Fruit fly (Drosophila melanogaster): ENCODE results near the gene rpk.

The rpk gene

DNA sequence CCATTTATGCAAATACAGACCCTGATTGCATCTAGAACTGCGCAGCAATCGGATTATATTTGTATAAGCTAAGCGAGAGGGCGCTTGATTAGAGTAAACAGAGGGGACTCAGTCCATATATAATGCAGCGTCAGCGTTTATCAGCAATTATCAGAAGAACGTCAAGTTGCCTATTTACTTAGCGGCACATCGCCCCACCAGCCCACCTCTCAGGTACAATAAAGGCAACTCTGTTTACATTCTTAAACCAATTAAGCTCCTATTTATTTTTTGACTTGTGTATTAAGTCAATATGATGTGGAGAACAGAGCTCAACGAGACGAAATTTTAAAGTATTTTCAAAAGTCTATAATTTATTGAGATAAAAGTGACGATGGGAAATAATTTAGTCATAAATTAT, 19.2 kb downstream of the rpk start (continued):
- TF ChIP-seq CG10669 (GFP tag; optimal IDR thresholded peaks at IDR 0.05) = peak; percentile 89
- no peak for TF ChIP-seq Sox15 (GFP tag; optimal IDR thresholded peaks at IDR 0.05)
- TF ChIP-seq esn (GFP tag; optimal IDR thresholded peaks at IDR 0.05) = peak; percentile 88
- peak; percentile 84 for TF ChIP-seq pdm3 (GFP tag; optimal IDR thresholded peaks at IDR 0.05)
- TF ChIP-seq cyc (GFP tag; optimal IDR thresholded peaks at IDR 0.05) = peak; percentile 58
- peak; percentile 79 for TF ChIP-seq OdsH (GFP tag; optimal IDR thresholded peaks at IDR 0.05)
- TF ChIP-seq Blimp-1 (GFP tag; optimal IDR thresholded peaks at IDR 0.05) = peak; percentile 73
- peak; percentile 75 for TF ChIP-seq CG31627 (GFP tag; optimal IDR thresholded peaks at IDR 0.05)
- TF ChIP-seq CG9139 (GFP tag; optimal IDR thresholded peaks at IDR 0.05) = peak; percentile 93
- peak; percentile 82 for TF ChIP-seq acj6 (GFP tag; optimal IDR thresholded peaks at IDR 0.05)
- peak; percentile 53; the same call in 1 of the 2 replicates for TF ChIP-seq CG11294 (GFP tag; IDR thresholded peaks at IDR 0.05)
- peak; percentile 69 for TF ChIP-seq dsx (GFP tag; optimal IDR thresholded peaks at IDR 0.05; ENCODE audit: poor library complexity, severe bottlenecking)
- TF ChIP-seq CG1621 (tag; optimal IDR thresholded peaks at IDR 0.05) = peak; percentile 85
- TF ChIP-seq lz (GFP tag; optimal IDR thresholded peaks at IDR 0.05) = peak; percentile 78
- TF ChIP-seq Lpt (GFP tag; optimal IDR thresholded peaks at IDR 0.05) = peak; percentile 41
- TF ChIP-seq Ets21C (GFP tag; optimal IDR thresholded peaks at IDR 0.05) = peak; percentile 51
- peak; percentile 52 for TF ChIP-seq CG6276 (GFP tag; optimal IDR thresholded peaks at IDR 0.05)
- peak; percentile 65 for TF ChIP-seq Ets96B (tag; optimal IDR thresholded peaks at IDR 0.05)
- TF ChIP-seq CG6163 (GFP tag; IDR thresholded peaks at IDR 0.05) = peak; percentile 90
- peak; percentile 91 for TF ChIP-seq svp (GFP tag)
- TF ChIP-seq CG32006 (GFP tag; optimal IDR thresholded peaks at IDR 0.05) = peak; percentile 61
- TF ChIP-seq spab (GFP tag; optimal IDR thresholded peaks at IDR 0.05) = peak; percentile 88
- TF ChIP-seq Sox102F (GFP tag; optimal IDR thresholded peaks at IDR 0.05) = peak; percentile 83
- TF ChIP-seq CG6854 (GFP tag; optimal IDR thresholded peaks at IDR 0.05) = peak; percentile 78
- TF ChIP-seq Smox (GFP tag; optimal IDR thresholded peaks at IDR 0.05) = peak; percentile 82

- TF ChIP-seq Eip78C (GFP tag) (peak; percentile 22), CG3032 (tag; optimal IDR thresholded peaks at IDR 0.05) (no peak)
These were observed 20.4 kb downstream of the rpk start for dm6 chr3R:4666014-4666652.

DNA sequence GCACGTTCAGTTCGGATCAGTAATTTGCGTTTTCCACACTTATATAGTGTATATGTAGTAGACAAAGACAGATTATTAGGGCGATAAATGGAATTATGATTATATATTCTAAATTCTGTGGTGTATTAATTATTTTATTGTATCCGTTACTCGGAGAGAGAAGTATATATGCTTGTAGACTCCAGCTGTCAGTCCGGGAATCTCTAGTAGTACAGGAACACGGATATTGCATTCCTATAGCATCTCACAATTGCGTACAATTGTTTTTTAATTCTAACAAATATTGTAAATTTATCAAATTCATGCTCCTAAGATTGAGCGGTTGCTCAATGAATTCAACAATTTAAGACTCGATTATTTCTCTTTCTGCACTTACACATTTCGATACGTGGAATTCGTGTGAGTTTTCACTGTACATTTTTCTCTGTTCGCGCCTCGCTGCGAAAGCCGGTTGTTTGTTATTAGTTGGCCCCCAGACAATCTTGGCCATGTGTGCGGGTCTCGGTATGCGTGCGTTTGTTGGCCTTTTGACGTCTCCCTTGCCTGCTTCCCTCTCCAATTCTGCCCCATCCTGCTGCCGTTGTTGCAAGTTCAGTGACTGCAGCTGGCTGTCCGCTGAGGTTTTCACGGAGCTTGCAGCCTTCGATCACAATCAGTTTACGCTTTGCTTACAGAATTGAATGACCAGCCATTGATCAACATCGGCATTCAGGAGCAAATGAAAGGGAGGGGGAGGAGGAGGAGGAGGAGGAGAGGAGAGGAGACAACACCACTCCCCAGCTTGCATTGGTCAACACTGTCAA, 21.8 kb downstream of the rpk start:
- TF ChIP-seq fd85E (GFP tag; optimal IDR thresholded peaks at IDR 0.05) (no peak), achi (GFP tag; optimal IDR thresholded peaks at IDR 0.05) (peak; percentile 61), Sox15 (GFP tag; optimal IDR thresholded peaks at IDR 0.05) (peak; percentile 42), CG4318 (GFP tag; optimal IDR thresholded peaks at IDR 0.05) (peak; percentile 71), Ets21C (GFP tag; optimal IDR thresholded peaks at IDR 0.05) (peak; percentile 57), eg (GFP tag; IDR thresholded peaks at IDR 0.05) (0 out of 3 replicates have a peak, but pooled peaks have one; percentile 21), fkh (GFP tag; optimal IDR thresholded peaks at IDR 0.05) (no peak), CG6854 (GFP tag; optimal IDR thresholded peaks at IDR 0.05) (peak; percentile 45), salr (GFP tag; optimal IDR thresholded peaks at IDR 0.05) (peak in 1 of 2 experiments; percentile 90), CG11762 (GFP tag; optimal IDR thresholded peaks at IDR 0.05; ENCODE audit: insufficient read depth) (peak; percentile 10), Sox102F (GFP tag; optimal IDR thresholded peaks at IDR 0.05) (peak; percentile 58), dsx (GFP tag; optimal IDR thresholded peaks at IDR 0.05; ENCODE audit: poor library complexity, severe bottlenecking) (no peak), CG6792 (GFP tag; optimal IDR thresholded peaks at IDR 0.05) (peak; percentile 3), CG11294 (GFP tag; IDR thresholded peaks at IDR 0.05) (no peak), CG8319 (GFP tag; optimal IDR thresholded peaks at IDR 0.05) (no peak), CG10669 (GFP tag; optimal IDR thresholded peaks at IDR 0.05) (no peak), CG6808 (GFP tag; optimal IDR thresholded peaks at IDR 0.05) (peak; percentile 55), Eip93F (GFP tag; optimal IDR thresholded peaks at IDR 0.05) (no peak), acj6 (GFP tag; optimal IDR thresholded peaks at IDR 0.05) (peak; percentile 66), Ets96B (tag; optimal IDR thresholded peaks at IDR 0.05) (peak; percentile 31), Eip78C (GFP tag) (peak; percentile 94), cyc (GFP tag; optimal IDR thresholded peaks at IDR 0.05) (peak; percentile 66), CG8119 (GFP tag; IDR thresholded peaks at IDR 0.05) (0 out of 3 replicates have a peak, but pooled peaks have one; percentile 25), OdsH (GFP tag; optimal IDR thresholded peaks at IDR 0.05) (peak; percentile 65), Met (GFP tag; optimal IDR thresholded peaks at IDR 0.05) (peak; percentile 76), Hr4 (GFP tag; optimal IDR thresholded peaks at IDR 0.05) (peak; percentile 72), Hr38 (GFP tag; optimal IDR thresholded peaks at IDR 0.05) (no peak), CG8632 (GFP tag; optimal IDR thresholded peaks at IDR 0.05) (no peak), Hr39 (GFP tag; optimal IDR thresholded peaks at IDR 0.05) (peak; percentile 59)

All from whole organism, prepupa.